Comparison of ENCODE assay signal across 2 fruit fly cellular contexts in the genomic region with DNA sequence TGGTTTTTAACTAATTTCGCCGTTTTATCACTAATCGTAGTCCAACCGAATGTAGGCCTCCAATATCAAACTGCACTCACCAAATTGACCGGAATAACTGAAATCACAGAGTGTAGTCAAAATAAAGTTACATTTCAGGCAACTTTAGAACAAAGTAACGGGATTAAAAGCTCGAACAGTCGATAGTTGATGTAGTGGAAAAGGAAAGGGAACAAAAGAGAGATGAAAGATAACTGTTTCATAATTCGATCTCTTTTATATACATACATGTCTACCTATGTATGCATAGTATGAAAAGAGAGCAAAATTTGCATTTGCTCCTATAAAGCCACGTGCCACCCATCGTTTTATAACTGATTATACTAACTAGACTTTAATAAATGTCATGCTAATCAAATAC.
TF ChIP-seq lines count a peak whose summit lies in the region.

A gene (minus strand): TSS at position 101 of the 400 bp plus-strand sequence.

- TF ChIP-seq CTCF in whole organism, embryonic (GFP tag; optimal IDR thresholded peaks at IDR 0.05; lab: Kevin White, UChicago), result no peak

TF ChIP-seq in whole organism, adult, 20 proteins besides CTCF, POLR2A, EP300 and RAD21:
- no peak for TF ChIP-seq Crg-1 (GFP tag; optimal IDR thresholded peaks at IDR 0.05; lab: Kevin White, UChicago)
- TF ChIP-seq ovo (GFP tag; optimal IDR thresholded peaks at IDR 0.05; lab: Kevin White, UChicago), result peak; percentile 55

TF ChIP-seq in whole organism, embryonic, 481 proteins besides CTCF, POLR2A, EP300 and RAD21:
- TF ChIP-seq ash1 (GFP tag; optimal IDR thresholded peaks at IDR 0.05; lab: Kevin White, UChicago) (no peak), Med (GFP tag; lab: Kevin White, UChicago) (peak; percentile 24)
